Worm (Caenorhabditis elegans): ENCODE data around the gene mix-1.

The mix-1 gene

ce11 chrII:10820679-10821078 lies 3.4 kb upstream of the mix-1 start, which contains the start of gene ech-4:
Gene ech-4 (plus strand): TSS chrII:10821031.
- TF ChIP-seq nhr-80 (tag; optimal IDR thresholded peaks at IDR 0.05) (peak; percentile 8), T26A5.8 (tag; optimal IDR thresholded peaks at IDR 0.05) (no peak), ztf-26 (tag; optimal IDR thresholded peaks at IDR 0.05) (no peak), repo-1 (tag; optimal IDR thresholded peaks at IDR 0.05) (no peak)

ce11 chrII:10829081-10829480 lies 5.0 kb downstream of the mix-1 start, which contains the start of gene VM106R.1:
Gene VM106R.1 (minus strand): TSS chrII:10829181.
- TF ChIP-seq lin-35 (GFP tag; optimal IDR thresholded peaks at IDR 0.05) = no peak
- TF ChIP-seq B0035.1 (tag; optimal IDR thresholded peaks at IDR 0.05) = no peak
- TF ChIP-seq zfh-2 (GFP tag; conservative IDR thresholded peaks at IDR 0.05) = no peak
- no peak for TF ChIP-seq F57C9.4 (tag; optimal IDR thresholded peaks at IDR 0.05)
- TF ChIP-seq ceh-100 (GFP tag; IDR thresholded peaks at IDR 0.05) = no peak
- no peak for TF ChIP-seq lir-1 (GFP tag; conservative IDR thresholded peaks at IDR 0.05)

DNA sequence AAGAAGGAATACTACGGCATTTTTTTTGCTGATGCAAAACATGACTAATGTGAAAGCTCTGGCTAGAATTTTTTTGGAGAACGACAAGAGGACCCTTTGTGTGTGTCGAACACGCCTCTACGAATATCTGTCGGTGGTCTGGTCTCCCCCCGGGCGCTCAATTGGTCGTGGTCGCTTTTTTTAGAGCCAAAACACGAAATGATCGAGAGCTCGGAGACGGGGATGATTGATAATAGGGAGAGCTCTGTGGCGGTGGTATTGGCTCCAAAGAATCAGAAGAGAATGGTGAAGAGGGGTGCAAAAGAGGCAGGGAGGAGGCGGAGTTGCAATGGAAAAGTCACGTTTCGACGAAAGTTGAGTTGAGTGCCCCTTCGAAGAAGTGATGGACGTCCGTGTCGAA lies 5.5 kb downstream of the mix-1 start:
- TF ChIP-seq zfh-2 (GFP tag; conservative IDR thresholded peaks at IDR 0.05) = peak; percentile 54
- no peak for TF ChIP-seq hmg-1.2 (GFP tag; IDR thresholded peaks at IDR 0.05)

- TF ChIP-seq ztf-22 (GFP tag; optimal IDR thresholded peaks at IDR 0.05) (no peak), ceh-100 (GFP tag; IDR thresholded peaks at IDR 0.05) (no peak)
These were observed 10.7 kb downstream of the mix-1 start for ce11 chrII:10834717-10835116.

DNA sequence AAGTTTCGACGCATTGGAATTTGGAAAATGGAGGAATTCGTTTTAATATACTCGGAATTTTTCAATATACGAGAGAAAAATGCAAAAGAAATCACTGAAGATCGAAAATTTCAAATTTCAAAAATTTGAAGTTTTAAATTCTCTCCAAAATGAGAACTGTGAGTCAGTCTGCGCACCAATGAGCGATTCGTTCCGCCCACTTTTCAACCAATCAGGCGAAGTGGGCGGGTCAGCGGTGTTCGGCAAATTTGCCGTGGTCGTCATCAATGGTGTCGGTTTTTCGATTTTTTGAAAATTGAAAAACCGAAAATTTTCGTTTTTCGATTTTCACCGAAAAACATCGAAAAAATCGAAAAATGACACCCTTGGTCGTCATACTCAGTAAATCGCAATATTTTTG lies 14.5 kb downstream of the mix-1 start:
- TF ChIP-seq nfyb-1 (GFP tag; IDR thresholded peaks at IDR 0.05) (peak; percentile 30; the same call in 1 of the 2 replicates), ztf-18 (tag; optimal IDR thresholded peaks at IDR 0.05) (no peak)

DNA sequence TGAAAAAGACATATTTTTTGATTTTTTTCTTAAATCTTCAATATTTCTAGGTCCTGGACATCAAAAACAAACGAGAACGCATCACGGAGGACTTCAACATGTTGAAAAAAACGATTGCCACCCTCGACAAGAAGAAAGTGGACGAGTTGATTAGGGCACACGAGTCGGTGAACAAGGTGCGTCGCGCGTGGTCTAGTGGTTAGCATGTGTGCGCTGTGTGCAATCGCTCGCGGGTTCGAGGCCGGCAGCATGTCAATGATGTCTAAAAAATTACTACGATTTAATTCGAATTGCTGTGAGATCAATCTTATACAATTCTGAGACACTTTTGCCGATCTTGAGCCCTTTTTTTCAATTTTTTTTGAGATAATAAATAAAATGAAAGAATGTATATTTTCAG lies 16.0 kb downstream of the mix-1 start:
- TF ChIP-seq tlf-1 (GFP tag; optimal IDR thresholded peaks at IDR 0.05) (peak; percentile 59), athp-1 (tag; optimal IDR thresholded peaks at IDR 0.05) (peak; percentile 92), ztf-3 (GFP tag; optimal IDR thresholded peaks at IDR 0.05) (peak; percentile 18), B0261.1 (tag; optimal IDR thresholded peaks at IDR 0.05) (peak; percentile 94), B0035.1 (tag; optimal IDR thresholded peaks at IDR 0.05) (peak; percentile 48), F57C9.4 (tag; optimal IDR thresholded peaks at IDR 0.05) (no peak), akir-1 (GFP tag; optimal IDR thresholded peaks at IDR 0.05) (peak; percentile 65), Y53F4B.3 (GFP tag; IDR thresholded peaks at IDR 0.05) (no peak), ets-4 (GFP tag; optimal IDR thresholded peaks at IDR 0.05) (peak; percentile 44), lin-35 (GFP tag; optimal IDR thresholded peaks at IDR 0.05) (peak in 1 of 3 experiments; percentile 74), efl-1 (GFP tag; optimal IDR thresholded peaks at IDR 0.05) (peak; percentile 30), him-1 (tag; optimal IDR thresholded peaks at IDR 0.05) (peak; percentile 91), bed-1 (GFP tag; IDR thresholded peaks at IDR 0.05) (no peak), K11D2.4 (GFP tag; IDR thresholded peaks at IDR 0.05) (peak; percentile 64; the same call in 1 of the 2 replicates), T07F8.4 (tag; optimal IDR thresholded peaks at IDR 0.05) (peak; percentile 75), ceh-27 (GFP tag; optimal IDR thresholded peaks at IDR 0.05) (peak; percentile 92), ama-1 (optimal IDR thresholded peaks at IDR 0.05) (no peak), ama-1 (GFP tag; optimal IDR thresholded peaks at IDR 0.05) (peak; percentile 62 to 67), nhr-80 (tag; optimal IDR thresholded peaks at IDR 0.05) (peak; percentile 47), pha-4 (tag; optimal IDR thresholded peaks at IDR 0.05) (no peak), lin-26 (GFP tag; IDR thresholded peaks at IDR 0.05) (peak; percentile 92), nhr-27 (tag; optimal IDR thresholded peaks at IDR 0.05) (no peak), die-1 (tag; optimal IDR thresholded peaks at IDR 0.05) (peak; percentile 94), attf-6 (GFP tag; IDR thresholded peaks at IDR 0.05) (peak; percentile 34; the same call in 1 of the 2 replicates), F55B11.4 (tag; optimal IDR thresholded peaks at IDR 0.05; ENCODE audit: borderline replicate concordance, insufficient read depth) (no peak), snpc-1.3 (tag; optimal IDR thresholded peaks at IDR 0.05; ENCODE audit: insufficient read depth) (peak; percentile 86), F49E8.2 (tag; optimal IDR thresholded peaks at IDR 0.05; ENCODE audit: insufficient read depth) (peak; percentile 34), snpc-1.1 (tag; optimal IDR thresholded peaks at IDR 0.05; ENCODE audit: insufficient read depth) (peak; percentile 52), lsy-27 (tag; optimal IDR thresholded peaks at IDR 0.05; ENCODE audit: borderline replicate concordance, insufficient read depth) (peak; percentile 79)

All from whole organism, young adult.